Worm (Caenorhabditis elegans) whole organism, L4 larva: ENCODE data around the gene srlf-4.
A peak's percentile ranks its signal among the peaks of the same experiment; 100 is the strongest.

ENCODE experiments used
- F44E2.7 ChIP-seq: fragments of 200-800 bp; sonication (Bioruptor generic); IDR thresholded peaks from 2 replicates; pipeline ENCODE4 v2.1.2; 2022; ENCODE audit warnings: missing genetic modification characterization, missing compliant biosample characterization
- T20F7.1 ChIP-seq: fragments of 200-800 bp; sonication (Bioruptor generic); optimal IDR thresholded peaks from 2 replicates; lab custom pipeline; 2018; ENCODE audit warnings: mild to moderate bottlenecking, missing genetic modification characterization, missing compliant biosample characterization
- T26A8.4 ChIP-seq: fragments of 200-800 bp; sonication (Bioruptor generic); IDR thresholded peaks from 2 replicates; pipeline ENCODE4 v1.3.6; 2022; ENCODE audit warnings: missing genetic modification characterization, missing compliant biosample characterization
- ZK337.2 ChIP-seq: fragments of 200-800 bp; sonication (Bioruptor generic); IDR thresholded peaks from 2 replicates; pipeline ENCODE4 v1.3.6; 2022; ENCODE audit warnings: missing genetic modification reagents, missing genetic modification characterization, missing compliant biosample characterization
- ZK546.5 ChIP-seq, 2 experiments: sonication (generic microtip); optimal IDR thresholded peaks; 2 replicates each; lab custom pipeline; 2017; ENCODE audit warnings: missing biosample characterization in 2 of 2, missing genetic modification characterization in 2 of 2
- aha-1 ChIP-seq: fragments of 150-350 bp; peaks from one replicate; lab custom pipeline; 2014; ENCODE audit warnings: missing biosample characterization, missing genetic modification characterization
- aly-2 ChIP-seq: sonication (generic microtip); optimal IDR thresholded peaks from 2 replicates; lab custom pipeline; 2018; ENCODE audit warnings: missing biosample characterization, missing genetic modification characterization
- ama-1 ChIP-seq: fragments of 150-350 bp; optimal IDR thresholded peaks from 2 replicates; lab custom pipeline; 2014; ENCODE audit warnings: inconsistent platforms, mixed read lengths
- attf-4 ChIP-seq: sonication (generic microtip); optimal IDR thresholded peaks from 3 replicates; lab custom pipeline; 2017; ENCODE audit warnings: missing biosample characterization, missing genetic modification characterization
- ceh-28 ChIP-seq: fragments of 150-350 bp; optimal IDR thresholded peaks from 2 replicates; lab custom pipeline; 2014; ENCODE audit warnings: missing biosample characterization, missing genetic modification reagents, missing genetic modification characterization
- ceh-32 ChIP-seq: sonication (generic microtip); optimal IDR thresholded peaks from 2 replicates; lab custom pipeline; 2016; ENCODE audit warnings: mild to moderate bottlenecking, missing genetic modification characterization, missing compliant biosample characterization; ENCODE audit not compliant: poor library complexity
- ces-1 ChIP-seq: fragments of 150-350 bp; sonication (generic microtip); optimal IDR thresholded peaks from 4 replicates; lab custom pipeline; 2014; ENCODE audit warnings: missing biosample characterization, missing genetic modification reagents, missing genetic modification characterization
- cey-2 ChIP-seq: sonication (generic microtip); optimal IDR thresholded peaks from 3 replicates; lab custom pipeline; 2017; ENCODE audit warnings: missing genetic modification characterization, mild to moderate bottlenecking, missing compliant biosample characterization, antibody characterized with exemption, borderline replicate concordance; ENCODE audit not compliant: insufficient read depth
- ctbp-1 ChIP-seq: fragments of 200-800 bp; sonication (Bioruptor generic); IDR thresholded peaks from 2 replicates; pipeline ENCODE4 v1.3.6; 2022; ENCODE audit warnings: missing genetic modification reagents, missing genetic modification characterization, missing compliant biosample characterization
- daf-16 ChIP-seq, 3 experiments: sonication (generic microtip); optimal IDR thresholded peaks; 2 replicates each; lab custom pipeline; 2016 to 2017; ENCODE audit warnings: missing genetic modification characterization in 3 of 3, missing genetic modification reagents in 3 of 3, mild to moderate bottlenecking in 2 of 3, missing compliant biosample characterization in 2 of 3, missing biosample characterization in 1 of 3, moderate library complexity in 1 of 3
- dmd-6 ChIP-seq: fragments of 200-800 bp; sonication (Bioruptor generic); IDR thresholded peaks from 2 replicates; pipeline ENCODE4 v1.3.6; 2022; ENCODE audit warnings: missing genetic modification reagents, missing genetic modification characterization, missing compliant biosample characterization
- dve-1 ChIP-seq: sonication (generic microtip); optimal IDR thresholded peaks from 2 replicates; lab custom pipeline; 2017; ENCODE audit warnings: antibody characterized with exemption, mild to moderate bottlenecking, missing genetic modification characterization, missing compliant biosample characterization; ENCODE audit not compliant: insufficient read depth
- egl-27 ChIP-seq: sonication (generic microtip); optimal IDR thresholded peaks from 3 replicates; lab custom pipeline; 2017; ENCODE audit warnings: missing biosample characterization, missing genetic modification reagents, missing genetic modification characterization
- gei-8 ChIP-seq: fragments of 200-800 bp; sonication (Bioruptor generic); optimal IDR thresholded peaks from 2 replicates; lab custom pipeline; 2018; ENCODE audit warnings: mild to moderate bottlenecking, missing genetic modification characterization, missing compliant biosample characterization
- hif-1 ChIP-seq, 2 experiments: sonication (generic microtip); optimal IDR thresholded peaks; 2 replicates each; lab custom pipeline; 2016 to 2017; ENCODE audit warnings: missing compliant biosample characterization in 2 of 2, missing genetic modification characterization in 2 of 2, missing genetic modification reagents in 2 of 2, missing genotype in 2 of 2, mild to moderate bottlenecking in 1 of 2
- hlh-11 ChIP-seq: fragments of 200-800 bp; sonication (Bioruptor generic); optimal IDR thresholded peaks from 2 replicates; lab custom pipeline; 2018; ENCODE audit warnings: mild to moderate bottlenecking, missing genetic modification characterization, missing compliant biosample characterization
- lin-13 ChIP-seq: fragments of 150-350 bp; optimal IDR thresholded peaks from 2 replicates; lab custom pipeline; 2014; ENCODE audit warnings: missing biosample characterization, missing genetic modification reagents, missing genetic modification characterization
- madf-5 ChIP-seq, 2 experiments: fragments of 200-800 bp; sonication (Bioruptor generic); IDR thresholded peaks; 2 replicates each; pipeline ENCODE4 v1.3.6; 2022; ENCODE audit warnings: missing compliant biosample characterization in 2 of 2, missing genetic modification characterization in 2 of 2
- madf-9 ChIP-seq: fragments of 200-800 bp; sonication (Bioruptor generic); conservative IDR thresholded peaks from 2 replicates; pipeline ENCODE4 v1.3.6; 2022; ENCODE audit warnings: missing genetic modification reagents, missing genetic modification characterization, missing compliant biosample characterization
- mdt-29 ChIP-seq: fragments of 200-800 bp; sonication (Bioruptor generic); IDR thresholded peaks from 2 replicates; pipeline ENCODE4 v1.3.6; 2022; ENCODE audit warnings: missing genetic modification reagents, missing genetic modification characterization, missing compliant biosample characterization
- mep-1 ChIP-seq: fragments of 150-350 bp; sonication (generic microtip); optimal IDR thresholded peaks from 3 replicates; lab custom pipeline; 2014; ENCODE audit warnings: missing biosample characterization, missing genetic modification characterization
- nhr-10 ChIP-seq: fragments of 150-350 bp; optimal IDR thresholded peaks from 2 replicates; lab custom pipeline; 2014; ENCODE audit warnings: missing biosample characterization, missing genetic modification characterization
- nhr-11 ChIP-seq: fragments of 150-350 bp; optimal IDR thresholded peaks from 2 replicates; lab custom pipeline; 2014; ENCODE audit warnings: missing biosample characterization, missing genetic modification characterization
- nhr-28 ChIP-seq: fragments of 150-350 bp; optimal IDR thresholded peaks from 2 replicates; lab custom pipeline; 2014; ENCODE audit warnings: missing biosample characterization, missing genetic modification characterization
- nhr-42 ChIP-seq: fragments of 200-800 bp; sonication (Bioruptor generic); IDR thresholded peaks from 2 replicates; pipeline ENCODE4 v1.3.6; 2022; ENCODE audit warnings: missing genetic modification characterization, missing compliant biosample characterization
- nhr-48 ChIP-seq: sonication (generic microtip); optimal IDR thresholded peaks from 2 replicates; lab custom pipeline; 2016; ENCODE audit warnings: mild to moderate bottlenecking, missing genetic modification characterization, missing compliant biosample characterization
- nhr-6 ChIP-seq: fragments of 150-350 bp; optimal IDR thresholded peaks from 2 replicates; lab custom pipeline; 2014; ENCODE audit warnings: missing biosample characterization, missing genetic modification characterization
- nhr-76 ChIP-seq: fragments of 150-350 bp; optimal IDR thresholded peaks from 2 replicates; lab custom pipeline; 2014; ENCODE audit warnings: missing biosample characterization, missing genetic modification characterization
- nhr-77 ChIP-seq: fragments of 150-350 bp; optimal IDR thresholded peaks from 2 replicates; lab custom pipeline; 2014; ENCODE audit warnings: missing biosample characterization, missing genetic modification characterization
- pha-4 ChIP-seq, 2 experiments: fragments of 150-350 bp in 1 of 2; fragments of 200-800 bp in 1 of 2; sonication (Bioruptor generic) in 1 of 2; IDR thresholded peaks in 1 of 2; optimal IDR thresholded peaks in 1 of 2; 2 replicates each; pipeline versions ENCODE4 v1.3.6 to Lab custom; 2014 to 2022; ENCODE audit warnings: missing genetic modification characterization in 2 of 2, missing genetic modification reagents in 2 of 2, missing biosample characterization in 1 of 2, missing compliant biosample characterization in 1 of 2
- php-3 ChIP-seq: fragments of 200-800 bp; sonication (Bioruptor generic); IDR thresholded peaks from 2 replicates; pipeline ENCODE4 v1.3.6; 2022; ENCODE audit warnings: missing genetic modification reagents, missing genetic modification characterization, missing compliant biosample characterization
- pqm-1 ChIP-seq: sonication (generic microtip); optimal IDR thresholded peaks from 2 replicates; lab custom pipeline; 2017; ENCODE audit warnings: missing biosample characterization, missing genetic modification characterization
- rbr-2 ChIP-seq: sonication (generic microtip); optimal IDR thresholded peaks from 2 replicates; lab custom pipeline; 2016; ENCODE audit warnings: missing genotype, missing genetic modification characterization, missing compliant biosample characterization
- snpc-1.2 ChIP-seq: fragments of 200-800 bp; sonication (Bioruptor generic); IDR thresholded peaks from 2 replicates; pipeline ENCODE4 v1.3.6; 2022; ENCODE audit warnings: missing genetic modification reagents, missing genetic modification characterization, missing compliant biosample characterization
- snpc-4 ChIP-seq: fragments of 150-350 bp; optimal IDR thresholded peaks from 2 replicates; lab custom pipeline; 2014; ENCODE audit warnings: missing biosample characterization, missing genetic modification characterization
- spr-1 ChIP-seq: sonication (generic microtip); optimal IDR thresholded peaks from 2 replicates; lab custom pipeline; 2016; ENCODE audit warnings: mild to moderate bottlenecking, missing genetic modification characterization, missing compliant biosample characterization
- spr-3 ChIP-seq: fragments of 200-800 bp; sonication (Bioruptor generic); optimal IDR thresholded peaks from 2 replicates; lab custom pipeline; 2018; ENCODE audit warnings: mild to moderate bottlenecking, missing genetic modification characterization, missing compliant biosample characterization
- tag-97 ChIP-seq: fragments of 200-800 bp; sonication (Bioruptor generic); IDR thresholded peaks from 2 replicates; pipeline ENCODE4 v1.3.6; 2022; ENCODE audit warnings: missing genetic modification characterization, missing compliant biosample characterization
- unc-130 ChIP-seq: sonication (generic microtip); optimal IDR thresholded peaks from 2 replicates; lab custom pipeline; 2016; ENCODE audit warnings: missing genetic modification reagents, missing genetic modification characterization, missing compliant biosample characterization
- unc-39 ChIP-seq: sonication (generic microtip); optimal IDR thresholded peaks from 2 replicates; lab custom pipeline; 2017; ENCODE audit warnings: missing biosample characterization, missing genetic modification characterization
- unc-62 ChIP-seq, 3 experiments: fragments of 150-350 bp in 1 of 3; sonication (generic microtip); optimal IDR thresholded peaks in 2 of 3; peaks in 1 of 3; 1 replicate in 1 of 3; 2 replicates in 2 of 3; lab custom pipeline; 2014 to 2017; ENCODE audit warnings: missing biosample characterization in 3 of 3, missing genetic modification characterization in 3 of 3, missing genetic modification reagents in 3 of 3, missing genotype in 1 of 3
- zfp-2 ChIP-seq: sonication (generic microtip); optimal IDR thresholded peaks from 2 replicates; lab custom pipeline; 2016; ENCODE audit warnings: mild to moderate bottlenecking, missing genetic modification characterization, missing compliant biosample characterization
- zip-11 ChIP-seq: fragments of 200-800 bp; sonication (Bioruptor generic); IDR thresholded peaks from 2 replicates; pipeline ENCODE4 v1.3.6; 2022; ENCODE audit warnings: missing genetic modification characterization, missing compliant biosample characterization
- ztf-7 ChIP-seq: fragments of 150-350 bp; optimal IDR thresholded peaks from 2 replicates; lab custom pipeline; 2014; ENCODE audit warnings: missing biosample characterization, missing genetic modification characterization

srlf-4 gene

DNA sequence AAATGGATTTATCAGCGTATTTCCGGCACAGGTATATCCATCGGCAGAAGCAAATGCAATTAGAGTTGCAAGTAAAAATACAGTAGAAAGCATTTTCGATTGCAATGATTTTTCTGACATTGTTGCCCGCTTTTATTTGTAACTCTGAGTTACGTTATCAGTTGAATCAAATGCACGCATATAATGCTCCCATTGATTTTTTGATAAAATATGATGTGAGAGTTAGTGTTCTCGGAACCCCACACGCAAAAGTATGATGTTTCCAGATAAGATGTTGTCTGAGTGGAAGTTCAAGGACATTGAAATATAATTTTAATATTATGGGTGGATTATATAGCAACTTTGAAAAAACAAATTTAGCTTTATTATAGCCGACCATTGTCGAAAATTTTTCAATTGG lies 12.2 kb downstream of the srlf-4 start, which contains the start of gene K08D8.5 (continued):
- no peak for TF ChIP-seq tag-97 (GFP tag; lab: Robert Waterston, UW)
- TF ChIP-seq T20F7.1 (GFP tag; lab: Kevin White, UChicago): no peak
- no peak for TF ChIP-seq unc-130 (GFP tag; lab: Kevin White, UChicago)
- TF ChIP-seq madf-5 (GFP tag; IDR thresholded peaks at IDR 0.05; lab: Robert Waterston, UW): no peak
- no peak for TF ChIP-seq rbr-2
- TF ChIP-seq gei-8: no peak
- no peak for TF ChIP-seq php-3 (GFP tag; lab: Robert Waterston, UW)
- no peak for TF ChIP-seq attf-4 (tag; lab: Kevin White, UChicago)
- no peak for TF ChIP-seq T26A8.4 (GFP tag; lab: Robert Waterston, UW)

DNA sequence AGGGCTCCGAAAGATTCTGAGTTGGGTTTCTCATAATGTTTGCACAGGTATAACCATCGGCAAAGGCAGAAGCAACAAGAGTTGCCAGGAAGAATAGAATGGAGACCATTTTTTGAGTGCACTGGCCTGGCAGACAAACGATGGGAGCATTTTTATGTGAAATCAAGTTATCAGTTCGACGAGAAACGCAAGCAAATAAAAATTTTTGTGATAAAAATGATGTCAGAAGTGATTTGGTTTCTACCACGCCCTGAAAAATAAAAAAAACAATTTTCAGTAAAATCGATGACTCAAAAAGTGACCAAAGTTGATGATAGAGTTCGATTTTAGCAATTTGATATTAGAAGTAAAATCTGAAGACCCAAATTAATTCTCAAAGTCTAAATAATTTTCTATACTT lies 14.4 kb downstream of the srlf-4 start, which contains the start of gene K08D8.4:
K08D8.4 (minus strand) TSS at position 128 of the 400 bp plus-strand sequence.
- TF ChIP-seq madf-5 (GFP tag; IDR thresholded peaks at IDR 0.05; lab: Robert Waterston, UW): no peak
- no peak for TF ChIP-seq zip-11
- TF ChIP-seq nhr-48: no peak
- TF ChIP-seq cey-2 (tag; lab: Kevin White, UChicago): no peak
- TF ChIP-seq madf-9 (GFP tag; lab: Robert Waterston, UW): no peak
- TF ChIP-seq nhr-10 (tag; lab: Kevin White, UChicago): no peak
- no peak for TF ChIP-seq attf-4 (tag; lab: Kevin White, UChicago)
- TF ChIP-seq egl-27 (tag; lab: Kevin White, UChicago): no peak
- peak; percentile 70 for TF ChIP-seq pqm-1 (tag; lab: Kevin White, UChicago)
- no peak for TF ChIP-seq mep-1 (tag; lab: Kevin White, UChicago)
- no peak for TF ChIP-seq snpc-4 (tag; lab: Kevin White, UChicago)
- no peak for TF ChIP-seq nhr-11 (tag; lab: Kevin White, UChicago)
- no peak for TF ChIP-seq ZK546.5 (tag; optimal IDR thresholded peaks at IDR 0.05; lab: Kevin White, UChicago)
- no peak for TF ChIP-seq aly-2
- TF ChIP-seq hif-1 (tag; optimal IDR thresholded peaks at IDR 0.05; lab: Kevin White, UChicago): no peak
- TF ChIP-seq rbr-2: no peak
- no peak for TF ChIP-seq spr-1 (tag; lab: Kevin White, UChicago)
- TF ChIP-seq nhr-76 (tag; lab: Kevin White, UChicago): no peak
- TF ChIP-seq aha-1 (tag; lab: Kevin White, UChicago): no peak
- no peak for TF ChIP-seq ztf-7 (tag; lab: Kevin White, UChicago)
- no peak for TF ChIP-seq lin-13 (GFP tag; lab: Kevin White, UChicago)
- no peak for TF ChIP-seq mdt-29 (GFP tag; lab: Robert Waterston, UW)
- TF ChIP-seq nhr-28: peak; percentile 32
- TF ChIP-seq zfp-2: no peak
- no peak for TF ChIP-seq spr-3 (GFP tag; lab: Kevin White, UChicago)
- TF ChIP-seq unc-62 (GFP tag; optimal IDR thresholded peaks at IDR 0.05 in 1 of 2; lab: Kevin White, UChicago): no peak
- TF ChIP-seq unc-62 (tag; optimal IDR thresholded peaks at IDR 0.05; lab: Kevin White, UChicago): no peak
- no peak for TF ChIP-seq ceh-32
- no peak for TF ChIP-seq ces-1
- TF ChIP-seq unc-130 (GFP tag; lab: Kevin White, UChicago): no peak
- no peak for TF ChIP-seq ZK337.2 (GFP tag; lab: Robert Waterston, UW)
- TF ChIP-seq snpc-1.2 (GFP tag; lab: Robert Waterston, UW): no peak
- TF ChIP-seq hlh-11 (tag; lab: Kevin White, UChicago): peak; percentile 22
- no peak for TF ChIP-seq unc-39 (tag; lab: Kevin White, UChicago)
- no peak for TF ChIP-seq ama-1 (lab: Kevin White, UChicago)
- TF ChIP-seq dmd-6 (GFP tag; lab: Robert Waterston, UW): peak; percentile 78
- no peak for TF ChIP-seq ctbp-1 (GFP tag; lab: Robert Waterston, UW)
- no peak for TF ChIP-seq daf-16 (GFP tag; optimal IDR thresholded peaks at IDR 0.05; lab: Kevin White, UChicago)
- TF ChIP-seq daf-16 (tag; optimal IDR thresholded peaks at IDR 0.05; lab: Kevin White, UChicago): peak; percentile 16
- TF ChIP-seq F44E2.7 (GFP tag; lab: Robert Waterston, UW): no peak
- TF ChIP-seq nhr-6 (tag; lab: Kevin White, UChicago): no peak
- no peak for TF ChIP-seq nhr-77
- TF ChIP-seq pha-4 (GFP tag; IDR thresholded peaks at IDR 0.05; lab: Robert Waterston, UW): no peak
- no peak for TF ChIP-seq pha-4 (tag; optimal IDR thresholded peaks at IDR 0.05; lab: Kevin White, UChicago)
- TF ChIP-seq dve-1: peak; percentile 15
- no peak for TF ChIP-seq T26A8.4 (GFP tag; lab: Robert Waterston, UW)
- no peak for TF ChIP-seq nhr-42 (GFP tag; lab: Robert Waterston, UW)
- TF ChIP-seq ceh-28: no peak
